Worm (Caenorhabditis elegans): ENCODE measurements around the gene snt-2.

The snt-2 gene

DNA sequence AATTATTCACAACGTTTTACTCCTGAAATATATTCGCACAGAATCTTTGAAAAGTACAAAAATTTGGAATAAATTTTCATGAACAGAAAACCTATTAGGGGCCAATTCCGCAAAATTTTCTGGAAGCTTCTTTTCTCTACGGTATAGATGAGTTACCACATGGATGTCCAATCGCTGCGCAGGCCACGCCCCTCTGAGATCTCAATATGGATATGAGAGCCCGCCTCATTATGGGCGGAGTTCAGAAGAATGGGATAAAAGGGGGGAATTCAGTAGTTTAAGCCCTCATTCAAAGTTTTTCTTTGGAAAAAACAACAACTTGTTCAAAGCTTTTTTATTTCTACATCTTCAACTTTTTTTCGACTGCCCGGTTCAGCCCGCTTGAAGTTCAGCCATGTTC lies 18.0 kb upstream of the snt-2 start, which contains the start of gene daf-7:
Gene daf-7 (plus strand): TSS at position 301 of the 400 bp plus-strand sequence.
- no peak for TF ChIP-seq irx-1 (tag; optimal IDR thresholded peaks at IDR 0.05)
- no peak for TF ChIP-seq C04F5.9 (tag; optimal IDR thresholded peaks at IDR 0.05)
- TF ChIP-seq isw-1 (GFP tag; IDR thresholded peaks at IDR 0.05), result no peak
- TF ChIP-seq Y116A8C.19 (tag; optimal IDR thresholded peaks at IDR 0.05; ENCODE audit: borderline replicate concordance), result no peak
- TF ChIP-seq grh-1 (GFP tag; IDR thresholded peaks at IDR 0.05), result no peak
- TF ChIP-seq pax-3 (tag; optimal IDR thresholded peaks at IDR 0.05), result no peak
- TF ChIP-seq efl-1 (optimal IDR thresholded peaks at IDR 0.05), result no peak
- TF ChIP-seq efl-1 (GFP tag; optimal IDR thresholded peaks at IDR 0.05 in 1 of 2), result no peak
- no peak for TF ChIP-seq nhr-90 (tag; optimal IDR thresholded peaks at IDR 0.05; ENCODE audit: poor library complexity)
- TF ChIP-seq jun-1 (tag; optimal IDR thresholded peaks at IDR 0.05), result no peak
- no peak for TF ChIP-seq dpl-1 (GFP tag; optimal IDR thresholded peaks at IDR 0.05)
- no peak for TF ChIP-seq efl-3 (GFP tag; optimal IDR thresholded peaks at IDR 0.05)
- no peak for TF ChIP-seq nhr-77 (tag; optimal IDR thresholded peaks at IDR 0.05)
- TF ChIP-seq nhr-76 (tag; optimal IDR thresholded peaks at IDR 0.05), result no peak
- TF ChIP-seq lin-13 (GFP tag; optimal IDR thresholded peaks at IDR 0.05), result no peak
- TF ChIP-seq nhr-84 (tag; optimal IDR thresholded peaks at IDR 0.05), result no peak

DNA sequence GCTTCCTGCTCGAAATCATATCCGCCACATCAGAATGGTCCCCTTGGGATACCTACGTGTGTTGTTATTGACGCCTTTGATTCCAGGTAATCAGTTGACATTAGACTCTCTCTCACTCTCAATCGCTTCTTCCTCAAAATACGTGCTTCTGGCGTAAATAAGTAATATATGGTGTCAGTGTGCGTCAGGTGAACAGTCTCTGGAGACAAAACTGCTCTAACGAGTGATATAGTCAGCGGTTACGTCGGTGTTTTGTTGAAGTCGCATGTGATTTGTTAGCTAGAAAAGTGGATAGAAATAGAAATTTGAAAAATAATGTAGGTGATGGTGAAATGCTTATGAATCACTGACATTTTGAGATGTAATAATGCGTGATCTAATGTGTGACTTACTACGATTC lies 8.5 kb upstream of the snt-2 start:
- TF ChIP-seq lsy-2 (tag; optimal IDR thresholded peaks at IDR 0.05) (no peak), nhr-71 (tag; optimal IDR thresholded peaks at IDR 0.05) (peak; percentile 52), pax-3 (tag; optimal IDR thresholded peaks at IDR 0.05) (no peak), nhr-47 (tag; optimal IDR thresholded peaks at IDR 0.05) (peak; percentile 22), zip-4 (GFP tag; optimal IDR thresholded peaks at IDR 0.05) (no peak), pqm-1 (tag; optimal IDR thresholded peaks at IDR 0.05) (no peak), fkh-10 (GFP tag; optimal IDR thresholded peaks at IDR 0.05) (peak; percentile 9), fkh-8 (tag; optimal IDR thresholded peaks at IDR 0.05) (peak; percentile 23), efl-1 (optimal IDR thresholded peaks at IDR 0.05) (no peak), efl-1 (GFP tag; optimal IDR thresholded peaks at IDR 0.05 in 1 of 2) (no peak), snu-23 (GFP tag; optimal IDR thresholded peaks at IDR 0.05) (no peak), ceh-8 (GFP tag; optimal IDR thresholded peaks at IDR 0.05) (peak; percentile 80)

DNA sequence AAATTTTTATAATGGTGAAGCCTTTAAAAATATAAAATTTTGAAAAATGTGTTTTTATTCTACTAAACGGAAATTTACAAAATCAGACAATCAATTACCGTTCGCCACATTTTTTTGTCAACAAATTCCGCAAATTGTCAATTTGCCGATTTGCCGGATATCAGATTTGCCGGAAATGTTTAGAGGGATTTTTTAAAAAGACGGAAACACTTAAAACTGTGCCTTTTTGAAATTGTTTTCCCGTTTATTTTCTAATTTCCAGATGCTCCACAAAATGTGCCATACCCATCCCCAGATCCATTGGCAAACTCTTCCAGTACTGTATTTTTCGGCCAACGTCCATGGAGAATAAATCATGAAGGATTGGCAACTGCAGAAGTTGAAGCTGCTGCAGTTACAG lies 4.0 kb upstream of the snt-2 start:
- TF ChIP-seq nhr-19 (GFP tag; conservative IDR thresholded peaks at IDR 0.05) (no peak), ceh-8 (GFP tag; optimal IDR thresholded peaks at IDR 0.05) (no peak), tbx-2 (tag; optimal IDR thresholded peaks at IDR 0.05) (no peak), ceh-90 (tag; optimal IDR thresholded peaks at IDR 0.05) (no peak), efl-3 (GFP tag; optimal IDR thresholded peaks at IDR 0.05) (no peak), hlh-4 (tag; optimal IDR thresholded peaks at IDR 0.05) (no peak), unc-130 (tag; optimal IDR thresholded peaks at IDR 0.05) (no peak), zag-1 (tag; optimal IDR thresholded peaks at IDR 0.05) (no peak), efl-1 (optimal IDR thresholded peaks at IDR 0.05) (no peak), efl-1 (GFP tag; optimal IDR thresholded peaks at IDR 0.05 in 1 of 2) (peak in 1 of 2 experiments; percentile 53)

DNA sequence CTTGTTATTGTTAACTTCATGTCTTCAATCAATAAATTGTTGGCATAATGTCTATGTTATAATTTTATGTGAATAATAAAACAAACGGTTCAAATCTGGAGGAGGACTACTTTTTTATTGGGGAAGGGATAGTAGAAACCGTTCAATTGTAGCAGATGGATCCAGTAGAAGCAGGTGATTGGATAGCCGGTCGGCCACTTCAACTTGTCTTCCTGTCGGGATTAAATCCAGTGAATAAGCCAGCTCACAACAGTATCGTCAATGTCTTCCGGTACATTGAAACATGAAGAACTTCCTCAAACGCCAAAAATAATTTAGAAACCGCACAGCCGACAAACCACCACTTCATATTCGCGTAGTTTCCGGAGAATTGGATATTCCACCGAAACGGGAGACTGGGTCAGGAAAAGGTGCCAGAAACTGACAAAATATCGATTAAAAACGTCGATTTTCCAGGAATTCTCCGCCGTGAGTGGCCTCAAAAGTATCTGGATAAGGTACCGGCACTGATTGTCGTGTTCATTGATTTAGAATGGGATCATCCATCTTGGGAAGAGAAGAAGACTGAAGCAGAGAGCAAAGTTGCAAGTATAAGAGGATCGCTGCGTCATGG lies 1.6 kb upstream of the snt-2 start, which contains the start of gene trpp-11:
Gene trpp-11 (plus strand): TSS at position 153 of the 613 bp plus-strand sequence.
- TF ChIP-seq lsy-2 (tag; optimal IDR thresholded peaks at IDR 0.05) (peak in 1 of 2 experiments; percentile 24), nhr-77 (tag; optimal IDR thresholded peaks at IDR 0.05) (no peak), fkh-8 (tag; optimal IDR thresholded peaks at IDR 0.05) (no peak), nhr-11 (tag; optimal IDR thresholded peaks at IDR 0.05) (no peak)

DNA sequence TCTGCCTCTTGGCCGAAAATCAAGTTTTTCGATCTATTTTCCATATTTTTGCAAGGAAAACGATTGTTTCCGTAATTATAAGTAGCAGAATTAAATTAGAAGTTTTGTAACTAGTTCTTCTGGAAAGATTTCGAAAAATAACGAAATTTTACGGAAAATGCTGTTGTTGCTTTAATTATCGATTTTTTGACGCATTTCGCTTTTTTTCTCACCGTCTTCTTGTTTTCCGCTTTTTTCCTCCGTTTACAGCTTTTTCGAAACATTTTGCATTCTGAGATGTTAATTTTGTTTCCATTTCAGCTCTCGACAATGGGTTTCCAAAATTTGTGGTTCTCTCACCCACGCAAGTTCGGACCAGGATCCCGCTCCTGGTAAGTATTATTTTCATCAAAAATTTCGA lies 467 bp upstream of the snt-2 start, which contains the start of gene rps-29:
Gene rps-29 (plus strand): TSS at position 301 of the 400 bp plus-strand sequence.
- TF ChIP-seq irx-1 (tag; optimal IDR thresholded peaks at IDR 0.05), result peak; percentile 40
- TF ChIP-seq vab-15 (tag; optimal IDR thresholded peaks at IDR 0.05), result no peak
- no peak for TF ChIP-seq mep-1 (tag; optimal IDR thresholded peaks at IDR 0.05)
- TF ChIP-seq nhr-237 (tag; optimal IDR thresholded peaks at IDR 0.05), result no peak
- no peak for TF ChIP-seq nhr-90 (tag; optimal IDR thresholded peaks at IDR 0.05; ENCODE audit: poor library complexity)
- TF ChIP-seq nhr-85 (tag), result peak; percentile 11
